Worm (Caenorhabditis elegans) whole organism, L4 larva: ENCODE results near the gene flp-32.

Experiments used
- Y5F2A.4 ChIP-seq: fragments of 200-800 bp; sonication (Bioruptor generic); optimal IDR thresholded peaks from 2 replicates; lab custom pipeline; 2018; ENCODE audit warnings: mild to moderate bottlenecking, missing genetic modification characterization, missing compliant biosample characterization
- aly-2 ChIP-seq: sonication (generic microtip); optimal IDR thresholded peaks from 2 replicates; lab custom pipeline; 2018; ENCODE audit warnings: missing biosample characterization, missing genetic modification characterization
- ceh-82 ChIP-seq: sonication (generic microtip); optimal IDR thresholded peaks from 2 replicates; lab custom pipeline; 2017; ENCODE audit warnings: missing biosample characterization, missing genetic modification characterization
- nhr-11 ChIP-seq: fragments of 150-350 bp; optimal IDR thresholded peaks from 2 replicates; lab custom pipeline; 2014; ENCODE audit warnings: missing biosample characterization, missing genetic modification characterization
- nhr-76 ChIP-seq: fragments of 150-350 bp; optimal IDR thresholded peaks from 2 replicates; lab custom pipeline; 2014; ENCODE audit warnings: missing biosample characterization, missing genetic modification characterization
- php-3 ChIP-seq: fragments of 200-800 bp; sonication (Bioruptor generic); IDR thresholded peaks from 2 replicates; pipeline ENCODE4 v1.3.6; 2022; ENCODE audit warnings: missing genetic modification reagents, missing genetic modification characterization, missing compliant biosample characterization
- snpc-4 ChIP-seq: fragments of 150-350 bp; optimal IDR thresholded peaks from 2 replicates; lab custom pipeline; 2014; ENCODE audit warnings: missing biosample characterization, missing genetic modification characterization

DNA sequence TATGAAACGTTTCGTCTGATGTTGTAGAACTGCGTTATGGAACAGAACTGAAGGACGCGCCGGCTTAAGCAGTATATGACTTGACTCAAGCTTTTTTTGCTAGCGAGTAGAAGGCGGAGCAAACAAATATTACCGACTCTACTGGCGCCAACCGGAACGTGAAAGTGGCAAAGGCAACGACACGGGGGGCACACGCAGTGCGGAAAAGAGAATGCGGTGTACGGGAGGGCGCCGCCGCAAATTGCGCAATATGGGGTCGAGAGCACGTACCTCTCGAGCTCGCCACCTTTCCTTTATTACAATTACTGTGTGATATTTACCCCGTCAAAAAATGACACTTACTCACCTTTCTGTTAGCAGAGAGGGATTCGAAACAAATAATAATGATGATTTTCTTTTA is 18.4 kb upstream of the flp-32 start, which contains the start of gene pqn-36:
- TF ChIP-seq ceh-82 (tag; lab: Kevin White, UChicago) (no peak), nhr-11 (tag; lab: Kevin White, UChicago) (no peak), Y5F2A.4 (no peak), snpc-4 (tag; lab: Kevin White, UChicago) (no peak), aly-2 (tag; lab: Kevin White, UChicago) (no peak), nhr-76 (tag; lab: Kevin White, UChicago) (no peak), php-3 (GFP tag; lab: Robert Waterston, UW) (no peak)
